Worm (Caenorhabditis elegans) whole organism, young adult: Measurements from ENCODE around the gene T10G3.3.

Source experiments
- F33H1.4 ChIP-seq: fragments of 200-800 bp; sonication (Bioruptor generic); IDR thresholded peaks from 2 replicates; pipeline ENCODE4 v1.3.6; 2022; ENCODE audit warnings: missing genetic modification reagents, missing genetic modification characterization, missing compliant biosample characterization
- T26A5.8 ChIP-seq: sonication (generic microtip); optimal IDR thresholded peaks from 2 replicates; lab custom pipeline; 2016; ENCODE audit warnings: missing genetic modification characterization, missing compliant biosample characterization
- cebp-1 ChIP-seq, 2 experiments: fragments of 200-800 bp in 1 of 2; sonication (Bioruptor generic) in 1 of 2; sonication (generic microtip) in 1 of 2; IDR thresholded peaks in 1 of 2; optimal IDR thresholded peaks in 1 of 2; 2 replicates each; pipeline versions ENCODE4 v1.3.6 to Lab custom; 2017 to 2022; ENCODE audit warnings: missing compliant biosample characterization in 2 of 2, missing genetic modification characterization in 2 of 2, mild to moderate bottlenecking in 1 of 2, missing genetic modification reagents in 1 of 2, moderate library complexity in 1 of 2
- ceh-100 ChIP-seq: fragments of 200-800 bp; sonication (Bioruptor generic); IDR thresholded peaks from 2 replicates; pipeline ENCODE4 v1.3.6; 2022; ENCODE audit warnings: missing genetic modification reagents, missing genetic modification characterization, missing compliant biosample characterization
- dpl-1 ChIP-seq: fragments of 150-350 bp; optimal IDR thresholded peaks from 2 replicates; lab custom pipeline; 2014; ENCODE audit warnings: missing biosample characterization, missing genetic modification reagents, missing genetic modification characterization
- him-1 ChIP-seq: sonication (generic microtip); optimal IDR thresholded peaks from 2 replicates; lab custom pipeline; 2016; ENCODE audit warnings: missing genotype, missing genetic modification reagents, missing genetic modification characterization, missing compliant biosample characterization
- mes-4 ChIP-seq: sonication (generic microtip); optimal IDR thresholded peaks from 2 replicates; lab custom pipeline; 2016; ENCODE audit warnings: missing genotype, missing genetic modification characterization, missing compliant biosample characterization
- nfya-1 ChIP-seq: sonication (generic microtip); optimal IDR thresholded peaks from 2 replicates; lab custom pipeline; 2017; ENCODE audit warnings: antibody characterized with exemption, missing compliant biosample characterization, missing genetic modification characterization, borderline replicate concordance; ENCODE audit not compliant: insufficient read depth
- xnd-1 ChIP-seq: sonication (generic microtip); optimal IDR thresholded peaks from 2 replicates; lab custom pipeline; 2016; ENCODE audit warnings: missing genotype, missing genetic modification reagents, missing genetic modification characterization, missing compliant biosample characterization

DNA sequence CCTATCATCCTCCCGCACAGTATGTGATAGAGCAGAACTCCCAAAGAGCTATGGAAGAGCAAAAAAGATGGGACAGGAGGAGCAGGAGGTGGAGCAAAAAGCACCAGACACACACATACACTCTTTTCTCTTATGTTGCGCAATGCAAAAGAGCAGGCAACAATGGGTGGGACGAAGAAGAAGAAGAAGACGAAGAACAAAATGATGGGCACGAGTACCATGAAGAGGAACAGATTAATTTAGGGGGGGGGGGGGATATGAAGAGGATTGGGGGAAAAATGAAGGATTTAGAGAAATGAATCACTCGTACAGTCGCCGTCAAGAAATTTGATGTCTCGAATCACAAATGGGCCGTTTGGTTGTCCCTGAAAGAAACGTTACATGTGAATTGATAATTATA, 21.6 kb upstream of the T10G3.3 start, which contains the start of gene avr-15:
- no peak for TF ChIP-seq cebp-1 (GFP tag; IDR thresholded peaks at IDR 0.05; lab: Robert Waterston, UW)
- TF ChIP-seq cebp-1 (tag; optimal IDR thresholded peaks at IDR 0.05; lab: Kevin White, UChicago) = no peak
- no peak for TF ChIP-seq him-1 (tag; lab: Kevin White, UChicago)
- no peak for TF ChIP-seq T26A5.8 (tag; lab: Kevin White, UChicago)
- no peak for TF ChIP-seq nfya-1 (tag; lab: Kevin White, UChicago)
- no peak for TF ChIP-seq mes-4 (tag; lab: Kevin White, UChicago)
- TF ChIP-seq xnd-1 (tag; lab: Kevin White, UChicago) = no peak
- no peak for TF ChIP-seq F33H1.4 (GFP tag; lab: Robert Waterston, UW)
- no peak for TF ChIP-seq ceh-100 (GFP tag; lab: Robert Waterston, UW)
- no peak for TF ChIP-seq dpl-1 (GFP tag; lab: Kevin White, UChicago)
